Fruit fly (Drosophila melanogaster) whole organism, embryonic: Measurements from ENCODE around the gene CG15865.

ENCODE experiments used
- Awh ChIP-seq: fragments of 200-800 bp; sonication (Bioruptor generic); IDR thresholded peaks from 2 replicates; pipeline ENCODE4, ENCODE4 v1.3.6; 2022; ENCODE audit warnings: missing biosample characterization, missing genetic modification characterization
- B-H1 ChIP-seq: fragments of 200-800 bp; sonication (Bioruptor generic); IDR thresholded peaks from 3 replicates; pipeline ENCODE4 v1.3.6; 2022; ENCODE audit warnings: missing biosample characterization, missing genetic modification characterization
- Bgb ChIP-seq: fragments of 200-800 bp; sonication (Bioruptor generic); IDR thresholded peaks from 2 replicates; pipeline ENCODE4 v1.3.6; 2022; ENCODE audit warnings: missing biosample characterization, missing genetic modification characterization; ENCODE audit not compliant: partially characterized antibody
- CG10209 ChIP-seq: fragments of 200-800 bp; sonication (Bioruptor generic); optimal IDR thresholded peaks from 3 replicates; lab custom pipeline; 2017; ENCODE audit warnings: missing biosample characterization, mild to moderate bottlenecking, missing genetic modification characterization, missing genetic modification reagents
- CG10462 ChIP-seq: fragments of 200-800 bp; sonication (Bioruptor generic); optimal IDR thresholded peaks from 2 replicates; lab custom pipeline; 2016; ENCODE audit warnings: missing biosample characterization, missing genetic modification characterization
- CG11695 ChIP-seq: fragments of 200-800 bp; sonication (Bioruptor generic); IDR thresholded peaks from 3 replicates; pipeline ENCODE4 v1.3.6; 2022; ENCODE audit warnings: missing biosample characterization, missing genetic modification characterization
- CG12391 ChIP-seq: fragments of 200-800 bp; sonication (Bioruptor generic); optimal IDR thresholded peaks from 3 replicates; lab custom pipeline; 2018; ENCODE audit warnings: missing biosample characterization, mild to moderate bottlenecking, missing genetic modification characterization, moderate library complexity
- CG15601 ChIP-seq: fragments of 200-800 bp; sonication (Bioruptor generic); optimal IDR thresholded peaks from 3 replicates; lab custom pipeline; 2019; ENCODE audit warnings: missing biosample characterization, mild to moderate bottlenecking, missing genetic modification characterization, moderate library complexity
- CG15696 ChIP-seq: fragments of 200-800 bp; sonication (Bioruptor generic); optimal IDR thresholded peaks from 2 replicates; lab custom pipeline; 2019; ENCODE audit warnings: missing biosample characterization, mild to moderate bottlenecking, missing genetic modification characterization, moderate library complexity
- CG17385 ChIP-seq: fragments of 200-800 bp; sonication (Bioruptor generic); optimal IDR thresholded peaks from 3 replicates; lab custom pipeline; 2018; ENCODE audit warnings: missing biosample characterization, mild to moderate bottlenecking, missing genetic modification characterization
- CG17568 ChIP-seq: fragments of 200-800 bp; sonication (Bioruptor generic); optimal IDR thresholded peaks from 2 replicates; lab custom pipeline; 2018; ENCODE audit warnings: missing biosample characterization, mild to moderate bottlenecking, missing genetic modification characterization, moderate library complexity
- CG17612 ChIP-seq: fragments of 200-800 bp; sonication (Bioruptor generic); IDR thresholded peaks from 2 replicates; pipeline ENCODE4 v1.3.6; 2022; ENCODE audit warnings: missing biosample characterization, missing genetic modification characterization
- CG18262 ChIP-seq: fragments of 200-800 bp; optimal IDR thresholded peaks from 3 replicates; lab custom pipeline; 2019; ENCODE audit warnings: missing biosample characterization, mild to moderate bottlenecking, missing genetic modification characterization, moderate library complexity
- CG2129 ChIP-seq: fragments of 200-800 bp; sonication (Bioruptor generic); IDR thresholded peaks from 2 replicates; pipeline ENCODE4 v1.3.6; 2022; ENCODE audit warnings: missing biosample characterization, missing genetic modification characterization; ENCODE audit not compliant: partially characterized antibody
- CG2712 ChIP-seq: fragments of 200-800 bp; optimal IDR thresholded peaks from 3 replicates; lab custom pipeline; 2019; ENCODE audit warnings: missing biosample characterization, mild to moderate bottlenecking, missing genetic modification characterization, moderate library complexity
- CG31441 ChIP-seq: fragments of 200-800 bp; sonication (Bioruptor generic); IDR thresholded peaks from 2 replicates; pipeline ENCODE4 v1.3.6; 2022; ENCODE audit warnings: missing biosample characterization, missing genetic modification characterization
- CG6272 ChIP-seq: fragments of 200-800 bp; sonication (Bioruptor generic); IDR thresholded peaks from 2 replicates; pipeline ENCODE4 v1.3.6; 2022; ENCODE audit warnings: missing biosample characterization, missing genetic modification characterization
- CG6854 ChIP-seq: fragments of 200-800 bp; sonication (Bioruptor generic); optimal IDR thresholded peaks from 3 replicates; lab custom pipeline; 2017; ENCODE audit warnings: missing biosample characterization, mild to moderate bottlenecking, missing genetic modification characterization
- CG7839 ChIP-seq: fragments of 200-800 bp; sonication (Bioruptor generic); optimal IDR thresholded peaks from 3 replicates; lab custom pipeline; 2018; ENCODE audit warnings: missing biosample characterization, mild to moderate bottlenecking, missing genetic modification characterization, moderate library complexity
- CkIIα-i1 ChIP-seq: fragments of 200-800 bp; sonication (Bioruptor generic); IDR thresholded peaks from 2 replicates; pipeline ENCODE4 v1.3.6; 2022; ENCODE audit warnings: missing biosample characterization, missing genetic modification characterization
- CoRest ChIP-seq: fragments of 200-800 bp; sonication (Bioruptor generic); optimal IDR thresholded peaks from 3 replicates; lab custom pipeline; 2018; ENCODE audit warnings: missing biosample characterization, mild to moderate bottlenecking, missing genetic modification characterization, moderate library complexity
- Deaf1 ChIP-seq: fragments of 200-800 bp; optimal IDR thresholded peaks from 3 replicates; lab custom pipeline; 2019; ENCODE audit warnings: missing biosample characterization, mild to moderate bottlenecking, missing genetic modification characterization, moderate library complexity
- Ets65A ChIP-seq: fragments of 200-800 bp; sonication (Bioruptor generic); peaks from one replicate; lab custom pipeline; 2016; ENCODE audit warnings: missing biosample characterization, missing genetic modification characterization
- Fer2 ChIP-seq: fragments of 200-800 bp; sonication (Bioruptor generic); optimal IDR thresholded peaks from 2 replicates; lab custom pipeline; 2018; ENCODE audit warnings: missing biosample characterization, mild to moderate bottlenecking, missing genetic modification characterization, moderate library complexity
- HHEX ChIP-seq: fragments of 200-800 bp; sonication (Bioruptor generic); optimal IDR thresholded peaks from 3 replicates; lab custom pipeline; 2017; ENCODE audit warnings: missing biosample characterization, mild to moderate bottlenecking, missing genetic modification characterization, missing genetic modification reagents
- Mad ChIP-seq: fragments of 200-800 bp; sonication (Bioruptor generic); optimal IDR thresholded peaks from 2 replicates; lab custom pipeline; 2016; ENCODE audit warnings: missing biosample characterization, missing genetic modification characterization
- NC2β ChIP-seq: fragments of 200-800 bp; sonication (Bioruptor generic); optimal IDR thresholded peaks from 2 replicates; lab custom pipeline; 2016; ENCODE audit warnings: missing biosample characterization, missing genetic modification characterization
- Sox100B ChIP-seq: fragments of 200-800 bp; sonication (Bioruptor generic); optimal IDR thresholded peaks from 3 replicates; lab custom pipeline; 2018; ENCODE audit warnings: missing biosample characterization, mild to moderate bottlenecking, missing genetic modification characterization
- Sox102F ChIP-seq: fragments of 200-800 bp; sonication (Bioruptor generic); optimal IDR thresholded peaks from 2 replicates; lab custom pipeline; 2018; ENCODE audit warnings: missing biosample characterization, mild to moderate bottlenecking, missing genetic modification characterization, moderate library complexity
- cad ChIP-seq: fragments of >200 bp; optimal IDR thresholded peaks from 2 replicates; lab custom pipeline; 2017; ENCODE audit warnings: missing biosample characterization, missing genetic modification characterization
- cg ChIP-seq: fragments of 200-800 bp; sonication (Bioruptor generic); optimal IDR thresholded peaks from 3 replicates; lab custom pipeline; 2019; ENCODE audit warnings: missing biosample characterization, mild to moderate bottlenecking, missing genetic modification characterization, moderate library complexity
- chif ChIP-seq, 2 experiments: fragments of 200-800 bp; sonication (Bioruptor generic); optimal IDR thresholded peaks; 3 replicates each; lab custom pipeline; 2016; ENCODE audit warnings: missing biosample characterization in 2 of 2, missing genetic modification characterization in 2 of 2
- crol ChIP-seq: fragments of 200-800 bp; sonication (Bioruptor generic); IDR thresholded peaks from 2 replicates; pipeline ENCODE4 v1.3.6; 2022; ENCODE audit warnings: missing biosample characterization, missing genetic modification characterization
- crp ChIP-seq, 2 experiments: fragments of 200-800 bp; sonication (Bioruptor generic); optimal IDR thresholded peaks; 2 replicates in 1 of 2; 3 replicates in 1 of 2; lab custom pipeline; 2017; ENCODE audit warnings: missing biosample characterization in 2 of 2, missing genetic modification characterization in 2 of 2, mild to moderate bottlenecking in 1 of 2, moderate library complexity in 1 of 2
- eve ChIP-seq, 2 experiments: fragments of >200 bp; optimal IDR thresholded peaks; 2 replicates each; lab custom pipeline; 2017; ENCODE audit warnings: missing biosample characterization in 2 of 2, missing genetic modification characterization in 2 of 2
- gcm2 ChIP-seq: fragments of 200-800 bp; sonication (Bioruptor generic); optimal IDR thresholded peaks from 2 replicates; lab custom pipeline; 2016; ENCODE audit warnings: missing biosample characterization, missing genetic modification characterization
- gem ChIP-seq: fragments of 200-800 bp; sonication (Bioruptor generic); optimal IDR thresholded peaks from 2 replicates; lab custom pipeline; 2019; ENCODE audit warnings: missing biosample characterization, mild to moderate bottlenecking, missing genetic modification characterization, moderate library complexity
- grau ChIP-seq: fragments of 200-800 bp; optimal IDR thresholded peaks from 3 replicates; lab custom pipeline; 2019; ENCODE audit warnings: missing biosample characterization, mild to moderate bottlenecking, missing genetic modification characterization, moderate library complexity
- kay ChIP-seq: fragments of 200-800 bp; sonication (Bioruptor generic); optimal IDR thresholded peaks from 2 replicates; lab custom pipeline; 2016; ENCODE audit warnings: missing biosample characterization, missing genetic modification characterization
- lab ChIP-seq: fragments of 200-800 bp; sonication (Bioruptor generic); optimal IDR thresholded peaks from 3 replicates; lab custom pipeline; 2017; ENCODE audit warnings: missing biosample characterization, missing genetic modification characterization, mild to moderate bottlenecking, moderate library complexity, missing genetic modification reagents
- lmd ChIP-seq: fragments of 200-800 bp; sonication (Bioruptor generic); IDR thresholded peaks from 2 replicates; pipeline ENCODE4 v1.3.6; 2022; ENCODE audit warnings: missing biosample characterization, missing genetic modification characterization
- lov ChIP-seq, 2 experiments: fragments of 200-800 bp in 1 of 2; fragments of >200 bp in 1 of 2; sonication (Bioruptor generic) in 1 of 2; IDR thresholded peaks in 1 of 2; optimal IDR thresholded peaks in 1 of 2; 2 replicates in 1 of 2; 3 replicates in 1 of 2; pipeline versions ENCODE4 v1.3.6 to Lab custom; 2017 to 2022; ENCODE audit warnings: missing biosample characterization in 1 of 2, missing genetic modification characterization in 1 of 2
- mam ChIP-seq: fragments of 200-800 bp; sonication (Bioruptor generic); optimal IDR thresholded peaks from 3 replicates; lab custom pipeline; 2016; ENCODE audit warnings: missing biosample characterization, missing genetic modification characterization
- mirr ChIP-seq: fragments of 200-800 bp; sonication (Bioruptor generic); optimal IDR thresholded peaks from 3 replicates; lab custom pipeline; 2018; ENCODE audit warnings: missing biosample characterization, mild to moderate bottlenecking, missing genetic modification characterization
- nmo ChIP-seq: fragments of 200-800 bp; sonication (Bioruptor generic); optimal IDR thresholded peaks from 2 replicates; lab custom pipeline; 2018; ENCODE audit warnings: missing biosample characterization, mild to moderate bottlenecking, missing genetic modification characterization, moderate library complexity
- nom ChIP-seq: fragments of 200-800 bp; sonication (Bioruptor generic); optimal IDR thresholded peaks from 2 replicates; lab custom pipeline; 2017; ENCODE audit warnings: missing biosample characterization, missing genetic modification characterization, mild to moderate bottlenecking, moderate library complexity, missing genetic modification reagents
- row ChIP-seq: fragments of 200-800 bp; sonication (Bioruptor generic); IDR thresholded peaks from 3 replicates; pipeline ENCODE4 v1.3.6; 2022; ENCODE audit warnings: missing biosample characterization, missing genetic modification characterization
- tin ChIP-seq: fragments of 200-800 bp; sonication (Bioruptor generic); optimal IDR thresholded peaks from 3 replicates; lab custom pipeline; 2016; ENCODE audit warnings: missing biosample characterization, missing genetic modification characterization
- tll ChIP-seq, 2 experiments: fragments of 200-800 bp in 1 of 2; fragments of >200 bp in 1 of 2; sonication (Bioruptor generic) in 1 of 2; optimal IDR thresholded peaks; 2 replicates each; lab custom pipeline; 2017 to 2019; ENCODE audit warnings: missing biosample characterization in 2 of 2, missing genetic modification characterization in 2 of 2, mild to moderate bottlenecking in 1 of 2, moderate library complexity in 1 of 2
- wek ChIP-seq: fragments of 200-800 bp; sonication (Bioruptor generic); optimal IDR thresholded peaks from 3 replicates; lab custom pipeline; 2018; ENCODE audit warnings: missing biosample characterization, mild to moderate bottlenecking, missing genetic modification characterization, moderate library complexity

The CG15865 gene

DNA sequence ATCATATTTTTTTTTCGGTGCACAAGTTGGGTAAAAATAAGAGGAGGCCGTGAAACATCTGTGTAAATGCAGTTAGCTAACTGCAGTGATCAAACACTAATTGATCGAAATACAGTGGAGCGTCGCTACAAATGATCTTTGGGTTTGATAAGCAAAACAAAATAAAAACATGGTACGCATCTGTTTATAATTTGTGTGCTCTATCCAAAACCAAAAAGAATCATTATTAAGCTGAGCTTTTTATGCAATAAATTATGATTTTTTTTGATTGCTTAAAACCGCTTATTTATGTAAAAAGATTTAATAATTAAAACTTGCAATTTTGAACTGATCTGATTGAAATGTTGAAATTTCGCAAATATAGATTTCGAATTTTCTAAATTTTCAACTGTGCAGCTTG, 6.0 kb upstream of the CG15865 start (continued):
- TF ChIP-seq CG31441 (GFP tag; lab: Robert Waterston, UW) (peak; percentile 21; the same call in 1 of the 2 replicates), cg (GFP tag; lab: Kevin White, UChicago) (no peak), CG17568 (GFP tag; lab: Kevin White, UChicago) (no peak), CG6272 (no peak), mirr (GFP tag; lab: Kevin White, UChicago) (no peak), cad (GFP tag; lab: Kevin White, UChicago) (no peak), Fer2 (tag; lab: Kevin White, UChicago) (no peak), nom (GFP tag; lab: Kevin White, UChicago) (no peak), nmo (GFP tag; lab: Kevin White, UChicago) (peak; percentile 6), CG18262 (tag; lab: Kevin White, UChicago) (peak; percentile 37), CG12391 (tag; lab: Kevin White, UChicago) (peak; percentile 28), Ets65A (GFP tag; lab: Kevin White, UChicago) (peak; percentile 9), CG17385 (GFP tag; lab: Kevin White, UChicago) (peak; percentile 18), CkIIα-i1 (GFP tag; lab: Robert Waterston, UW) (no peak), crol (GFP tag; lab: Robert Waterston, UW) (no peak), gcm2 (GFP tag; lab: Kevin White, UChicago) (no peak), B-H1 (GFP tag; lab: Robert Waterston, UW) (no peak), gem (tag; lab: Kevin White, UChicago) (peak; percentile 51), Mad (GFP tag; lab: Kevin White, UChicago) (no peak), tll (GFP tag; optimal IDR thresholded peaks at IDR 0.05; lab: Kevin White, UChicago) (no peak), Sox100B (peak; percentile 38), Bgb (GFP tag; lab: Robert Waterston, UW) (no peak), Awh (GFP tag; lab: Robert Waterston, UW) (no peak), kay (GFP tag; lab: Kevin White, UChicago) (no peak), CG7839 (tag; lab: Kevin White, UChicago) (peak; percentile 31), CG15601 (tag; lab: Kevin White, UChicago) (no peak), HHEX (GFP tag; lab: Kevin White, UChicago) (no peak), tin (GFP tag; lab: Kevin White, UChicago) (no peak), chif (GFP tag; optimal IDR thresholded peaks at IDR 0.05; lab: Kevin White, UChicago) (no peak), lov (optimal IDR thresholded peaks at IDR 0.05; lab: Kevin White, UChicago) (no peak), lov (GFP tag; IDR thresholded peaks at IDR 0.05; lab: Robert Waterston, UW) (no peak), CG10209 (GFP tag; lab: Kevin White, UChicago) (no peak), Deaf1 (tag; lab: Kevin White, UChicago) (no peak), wek (GFP tag; lab: Kevin White, UChicago) (no peak), mam (GFP tag; lab: Kevin White, UChicago) (no peak), CG11695 (no peak), row (GFP tag; lab: Robert Waterston, UW) (no peak), CG15696 (tag; lab: Kevin White, UChicago) (no peak), Sox102F (GFP tag; lab: Kevin White, UChicago) (peak; percentile 19), grau (peak; percentile 69), lmd (GFP tag; lab: Robert Waterston, UW) (no peak), CG2712 (peak; percentile 13), CoRest (tag; lab: Kevin White, UChicago) (peak; percentile 17), CG6854 (GFP tag; lab: Kevin White, UChicago) (no peak), crp (GFP tag; optimal IDR thresholded peaks at IDR 0.05; lab: Kevin White, UChicago) (no peak), CG10462 (GFP tag; lab: Kevin White, UChicago) (no peak), lab (GFP tag; lab: Kevin White, UChicago) (no peak), NC2β (GFP tag; lab: Kevin White, UChicago) (no peak), eve (GFP tag; optimal IDR thresholded peaks at IDR 0.05; lab: Kevin White, UChicago) (no peak), CG2129 (no peak), CG17612 (GFP tag; lab: Robert Waterston, UW) (no peak)
